Worm (Caenorhabditis elegans) whole organism, early embryonic: ENCODE results near the gene fbxa-4.
A peak's percentile ranks its signal among the peaks of the same experiment; 100 is the strongest.

Experiments used
- B0310.2 ChIP-seq: sonication (generic microtip); optimal IDR thresholded peaks from 2 replicates; lab custom pipeline; 2016; ENCODE audit warnings: mild to moderate bottlenecking, missing genetic modification characterization, missing compliant biosample characterization
- F13C5.2 ChIP-seq: sonication (generic microtip); optimal IDR thresholded peaks from 2 replicates; lab custom pipeline; 2017; ENCODE audit warnings: mild to moderate bottlenecking, missing genetic modification characterization, inconsistent platforms, missing compliant biosample characterization
- aly-1 ChIP-seq: sonication (generic microtip); optimal IDR thresholded peaks from 2 replicates; lab custom pipeline; 2016; ENCODE audit warnings: missing genetic modification characterization, missing compliant biosample characterization
- ama-1 ChIP-seq: fragments of 150-350 bp; optimal IDR thresholded peaks from 2 replicates; lab custom pipeline; 2014
- ceh-13 ChIP-seq: fragments of 200-800 bp; sonication (Bioruptor generic); optimal IDR thresholded peaks from 2 replicates; lab custom pipeline; 2018; ENCODE audit warnings: mild to moderate bottlenecking, missing genetic modification characterization, missing compliant biosample characterization
- ceh-36 ChIP-seq: sonication (generic microtip); optimal IDR thresholded peaks from 2 replicates; lab custom pipeline; 2016; ENCODE audit warnings: missing genetic modification characterization, inconsistent platforms, missing compliant biosample characterization
- ets-7 ChIP-seq: sonication (generic microtip); optimal IDR thresholded peaks from 2 replicates; lab custom pipeline; 2016; ENCODE audit warnings: missing genotype, missing genetic modification characterization, missing compliant biosample characterization
- flt-1 ChIP-seq: fragments of 200-800 bp; sonication (Bioruptor generic); IDR thresholded peaks from 2 replicates; pipeline ENCODE4 v1.3.6; 2022; ENCODE audit warnings: missing genetic modification characterization, missing compliant biosample characterization
- hmbx-1 ChIP-seq: sonication (generic microtip); optimal IDR thresholded peaks from 2 replicates; lab custom pipeline; 2016; ENCODE audit warnings: mild to moderate bottlenecking, missing genetic modification characterization, missing compliant biosample characterization
- hmg-4 ChIP-seq: fragments of 200-800 bp; sonication (Bioruptor generic); optimal IDR thresholded peaks from 2 replicates; lab custom pipeline; 2018; ENCODE audit warnings: mild to moderate bottlenecking, missing genetic modification characterization, missing compliant biosample characterization
- hnd-1 ChIP-seq: sonication (generic microtip); optimal IDR thresholded peaks from 2 replicates; lab custom pipeline; 2016; ENCODE audit warnings: missing genetic modification characterization, missing compliant biosample characterization
- pes-1 ChIP-seq: fragments of 200-800 bp; sonication (Bioruptor generic); IDR thresholded peaks from 2 replicates; pipeline ENCODE4 v1.3.6; 2022; ENCODE audit warnings: missing genetic modification reagents, missing genetic modification characterization, missing compliant biosample characterization
- scrt-1 ChIP-seq: fragments of 200-800 bp; sonication (Bioruptor generic); IDR thresholded peaks from 2 replicates; pipeline ENCODE4 v1.3.6; 2022; ENCODE audit warnings: missing genetic modification characterization, missing compliant biosample characterization
- sea-1 ChIP-seq: fragments of 200-800 bp; sonication (Bioruptor generic); conservative IDR thresholded peaks from 2 replicates; pipeline ENCODE4 v1.3.6; 2022; ENCODE audit warnings: missing genetic modification characterization, missing compliant biosample characterization
- tbx-11 ChIP-seq: fragments of 200-800 bp; sonication (Bioruptor generic); IDR thresholded peaks from 2 replicates; pipeline ENCODE4 v1.3.6; 2022; ENCODE audit warnings: missing genetic modification characterization, missing compliant biosample characterization
- tbx-37 ChIP-seq: fragments of 200-800 bp; sonication (Bioruptor generic); conservative IDR thresholded peaks from 2 replicates; pipeline ENCODE4 v1.3.6; 2022; ENCODE audit warnings: missing genetic modification reagents, missing genetic modification characterization, missing compliant biosample characterization
- tra-4 ChIP-seq: sonication (generic microtip); optimal IDR thresholded peaks from 2 replicates; lab custom pipeline; 2017; ENCODE audit warnings: missing genetic modification characterization, missing compliant biosample characterization

fbxa-4 gene

ce11 chrII:2385495-2385894 is 29.8 kb downstream of the fbxa-4 start, which contains the start of gene F16G10.9:
TSS of gene F16G10.9 (minus strand) at chrII:2385595.
- no peak for TF ChIP-seq ets-7 (tag; lab: Kevin White, UChicago)
- TF ChIP-seq tbx-11 = no peak
- TF ChIP-seq hmbx-1 (tag; lab: Kevin White, UChicago) = no peak
- no peak for TF ChIP-seq flt-1 (GFP tag; lab: Robert Waterston, UW)
- no peak for TF ChIP-seq sea-1
- no peak for TF ChIP-seq tbx-37
- TF ChIP-seq scrt-1 (GFP tag; lab: Robert Waterston, UW) = no peak
- no peak for TF ChIP-seq B0310.2 (tag; lab: Kevin White, UChicago)
- no peak for TF ChIP-seq hnd-1
- no peak for TF ChIP-seq aly-1

ce11 chrII:2383334-2383733 is 32.0 kb downstream of the fbxa-4 start, which contains the start of gene F16G10.8:
TSS of gene F16G10.8 (minus strand) at chrII:2383434.
- TF ChIP-seq pes-1 (GFP tag; lab: Robert Waterston, UW) = no peak
- TF ChIP-seq ceh-36 (tag; lab: Kevin White, UChicago) = no peak
- TF ChIP-seq flt-1 (GFP tag; lab: Robert Waterston, UW) = no peak
- no peak for TF ChIP-seq tbx-37
- TF ChIP-seq tbx-11 = no peak
- no peak for TF ChIP-seq scrt-1 (GFP tag; lab: Robert Waterston, UW)
- TF ChIP-seq ceh-13 (GFP tag; lab: Kevin White, UChicago) = no peak
- no peak for TF ChIP-seq B0310.2 (tag; lab: Kevin White, UChicago)
- TF ChIP-seq hnd-1 = no peak
- no peak for TF ChIP-seq hmbx-1 (tag; lab: Kevin White, UChicago)
- no peak for TF ChIP-seq ama-1

ce11 chrII:2380174-2380573 is 35.2 kb downstream of the fbxa-4 start, which contains the start of gene F16G10.7:
TSS of gene F16G10.7 (minus strand) at chrII:2380274.
- no peak for TF ChIP-seq flt-1 (GFP tag; lab: Robert Waterston, UW)
- no peak for TF ChIP-seq hmbx-1 (tag; lab: Kevin White, UChicago)
- no peak for TF ChIP-seq scrt-1 (GFP tag; lab: Robert Waterston, UW)
- no peak for TF ChIP-seq tbx-11
- no peak for TF ChIP-seq ceh-36 (tag; lab: Kevin White, UChicago)
- TF ChIP-seq B0310.2 (tag; lab: Kevin White, UChicago) = no peak
- no peak for TF ChIP-seq ets-7 (tag; lab: Kevin White, UChicago)
- TF ChIP-seq tbx-37 = no peak
- TF ChIP-seq aly-1 = no peak
- TF ChIP-seq sea-1 = no peak

- TF ChIP-seq hmbx-1 (tag; lab: Kevin White, UChicago) (no peak), hnd-1 (no peak), ets-7 (tag; lab: Kevin White, UChicago) (no peak), ama-1 (no peak), scrt-1 (GFP tag; lab: Robert Waterston, UW) (no peak), aly-1 (no peak), F13C5.2 (tag; lab: Kevin White, UChicago) (no peak), ceh-36 (tag; lab: Kevin White, UChicago) (no peak), tra-4 (tag; lab: Kevin White, UChicago) (no peak), ceh-13 (GFP tag; lab: Kevin White, UChicago) (no peak), tbx-11 (no peak), tbx-37 (no peak)
These were observed 35.7 kb downstream of the fbxa-4 start for ce11 chrII:2379673-2380072.

- TF ChIP-seq flt-1 (GFP tag; lab: Robert Waterston, UW) (no peak), B0310.2 (tag; lab: Kevin White, UChicago) (peak; percentile 43)
These were observed 36.8 kb downstream of the fbxa-4 start for ce11 chrII:2378465-2379009.

- TF ChIP-seq aly-1 = no peak
- TF ChIP-seq flt-1 (GFP tag; lab: Robert Waterston, UW) = no peak
- TF ChIP-seq hnd-1 = no peak
- TF ChIP-seq ets-7 (tag; lab: Kevin White, UChicago) = no peak
- TF ChIP-seq sea-1 = no peak
- no peak for TF ChIP-seq tra-4 (tag; lab: Kevin White, UChicago)
- TF ChIP-seq tbx-11 = no peak
- TF ChIP-seq scrt-1 (GFP tag; lab: Robert Waterston, UW) = no peak
- no peak for TF ChIP-seq F13C5.2 (tag; lab: Kevin White, UChicago)
- no peak for TF ChIP-seq tbx-37
These were observed 37.6 kb downstream of the fbxa-4 start, which contains the start of gene F16G10.6 for ce11 chrII:2377751-2378150. TSS of gene F16G10.6 (minus strand) at chrII:2377851.

- TF ChIP-seq sea-1 = no peak
- no peak for TF ChIP-seq B0310.2 (tag; lab: Kevin White, UChicago)
- no peak for TF ChIP-seq tra-4 (tag; lab: Kevin White, UChicago)
- TF ChIP-seq tbx-11 = no peak
- no peak for TF ChIP-seq flt-1 (GFP tag; lab: Robert Waterston, UW)
- TF ChIP-seq hmg-4 (GFP tag; lab: Kevin White, UChicago) = no peak
- TF ChIP-seq ets-7 (tag; lab: Kevin White, UChicago) = no peak
- no peak for TF ChIP-seq ceh-36 (tag; lab: Kevin White, UChicago)
- TF ChIP-seq tbx-37 = no peak
- no peak for TF ChIP-seq aly-1
- TF ChIP-seq scrt-1 (GFP tag; lab: Robert Waterston, UW) = no peak
- TF ChIP-seq pes-1 (GFP tag; lab: Robert Waterston, UW) = no peak
- TF ChIP-seq F13C5.2 (tag; lab: Kevin White, UChicago) = no peak
- no peak for TF ChIP-seq hmbx-1 (tag; lab: Kevin White, UChicago)
- no peak for TF ChIP-seq ceh-13 (GFP tag; lab: Kevin White, UChicago)
- no peak for TF ChIP-seq ama-1
- TF ChIP-seq hnd-1 = no peak
These were observed 40.4 kb downstream of the fbxa-4 start, which contains the start of gene F16G10.2 for ce11 chrII:2374973-2375372. TSS of gene F16G10.2 (plus strand) at chrII:2375273.

ce11 chrII:2372090-2372489 is 43.2 kb downstream of the fbxa-4 start, which contains the start of gene F16G10.3:
TSS of gene F16G10.3 (plus strand) at chrII:2372390.
- no peak for TF ChIP-seq hnd-1
- TF ChIP-seq tbx-37 = no peak
- TF ChIP-seq aly-1 = no peak
- no peak for TF ChIP-seq tbx-11
- TF ChIP-seq pes-1 (GFP tag; lab: Robert Waterston, UW) = no peak
- no peak for TF ChIP-seq tra-4 (tag; lab: Kevin White, UChicago)
